Fruit fly (Drosophila melanogaster): ENCODE data around the gene Spn28F.
A peak's percentile ranks its signal among the peaks of the same experiment; 100 is the strongest.

Gene Spn28F

dm6 chr2L:8290653-8291233, 49.1 kb upstream of the Spn28F start (continued):
- TF ChIP-seq knrl (GFP tag; IDR thresholded peaks at IDR 0.05; ENCODE audit: partially characterized antibody) (no peak), pb (GFP tag; optimal IDR thresholded peaks at IDR 0.05) (no peak), CG13123 (GFP tag; optimal IDR thresholded peaks at IDR 0.05) (no peak), CG3407 (GFP tag; optimal IDR thresholded peaks at IDR 0.05) (no peak), HLHmδ (GFP tag; optimal IDR thresholded peaks at IDR 0.05) (no peak), CG2712 (tag; optimal IDR thresholded peaks at IDR 0.05) (peak; percentile 37), dan (GFP tag; IDR thresholded peaks at IDR 0.05) (no peak), ac (GFP tag; optimal IDR thresholded peaks at IDR 0.05) (no peak), Med (GFP tag) (peak; percentile 77), CG15696 (tag; optimal IDR thresholded peaks at IDR 0.05) (no peak), gcm2 (GFP tag; optimal IDR thresholded peaks at IDR 0.05) (no peak), Ada2b (GFP tag; IDR thresholded peaks at IDR 0.05) (0 out of 2 replicates have a peak, but pooled peaks have one; percentile 16), CG8765 (GFP tag; IDR thresholded peaks at IDR 0.05) (no peak), Rfx (GFP tag; IDR thresholded peaks at IDR 0.05) (peak; percentile 24; the same call in 1 of the 2 replicates), sna (GFP tag; IDR thresholded peaks at IDR 0.05; ENCODE audit: partially characterized antibody) (no peak), exex (tag; optimal IDR thresholded peaks at IDR 0.05) (no peak), Side (GFP tag; optimal IDR thresholded peaks at IDR 0.05) (no peak), pita (GFP tag; optimal IDR thresholded peaks at IDR 0.05) (no peak), bab2 (GFP tag; optimal IDR thresholded peaks at IDR 0.05) (no peak), Oaz (GFP tag; IDR thresholded peaks at IDR 0.05) (no peak), wdn (GFP tag; IDR thresholded peaks at IDR 0.05) (no peak), Dfd (GFP tag; optimal IDR thresholded peaks at IDR 0.05) (no peak), C15 (GFP tag; IDR thresholded peaks at IDR 0.05) (no peak), Chrac-16 (GFP tag; optimal IDR thresholded peaks at IDR 0.05) (peak; percentile 8), CG7839 (tag; optimal IDR thresholded peaks at IDR 0.05) (peak; percentile 43), CG13287 (GFP tag; IDR thresholded peaks at IDR 0.05; ENCODE audit: partially characterized antibody) (no peak), abd-A (tag; optimal IDR thresholded peaks at IDR 0.05) (no peak), CG8089 (GFP tag; optimal IDR thresholded peaks at IDR 0.05) (no peak), Doc2 (GFP tag; IDR thresholded peaks at IDR 0.05) (no peak), lab (GFP tag; optimal IDR thresholded peaks at IDR 0.05) (peak; percentile 27), unc-4 (GFP tag; IDR thresholded peaks at IDR 0.05; ENCODE audit: partially characterized antibody) (no peak), CG2116 (GFP tag; optimal IDR thresholded peaks at IDR 0.05) (no peak), CG4617 (GFP tag; optimal IDR thresholded peaks at IDR 0.05; ENCODE audit: borderline replicate concordance) (no peak), Scr (GFP tag; IDR thresholded peaks at IDR 0.05; ENCODE audit: partially characterized antibody) (no peak), CG1832 (GFP tag; optimal IDR thresholded peaks at IDR 0.05) (no peak), CG14441 (GFP tag; IDR thresholded peaks at IDR 0.05) (no peak), zfh2 (GFP tag; optimal IDR thresholded peaks at IDR 0.05) (no peak), Poxn (GFP tag; IDR thresholded peaks at IDR 0.05) (no peak), Six4 (GFP tag; optimal IDR thresholded peaks at IDR 0.05) (no peak), CG31365 (tag; optimal IDR thresholded peaks at IDR 0.05) (no peak), MBD-R2 (GFP tag; IDR thresholded peaks at IDR 0.05) (no peak), CG1024 (GFP tag; IDR thresholded peaks at IDR 0.05) (no peak), ewg (GFP tag; optimal IDR thresholded peaks at IDR 0.05) (peak; percentile 17), Sox100B (GFP tag; optimal IDR thresholded peaks at IDR 0.05) (no peak), Dip3 (GFP tag; optimal IDR thresholded peaks at IDR 0.05) (no peak), CG6175 (GFP tag; IDR thresholded peaks at IDR 0.05) (no peak), CG7271 (tag; optimal IDR thresholded peaks at IDR 0.05) (no peak), CG42726 (GFP tag; IDR thresholded peaks at IDR 0.05; ENCODE audit: partially characterized antibody) (no peak; the same call in 1 of the 2 replicates), CG6813 (GFP tag; optimal IDR thresholded peaks at IDR 0.05) (no peak), grau (tag; optimal IDR thresholded peaks at IDR 0.05) (peak; percentile 76), stc (GFP tag; IDR thresholded peaks at IDR 0.05) (no peak)
